Fruit fly (Drosophila melanogaster) whole organism, embryonic: ENCODE results near the gene CG12194.

Source experiments
- Ada2b ChIP-seq: fragments of 200-800 bp; sonication (Bioruptor generic); IDR thresholded peaks from 2 replicates; pipeline ENCODE4 v1.3.6; 2022; ENCODE audit warnings: missing biosample characterization, missing genetic modification characterization
- Atf-2 ChIP-seq: fragments of 200-800 bp; sonication (Bioruptor generic); optimal IDR thresholded peaks from 2 replicates; lab custom pipeline; 2016; ENCODE audit warnings: missing biosample characterization, missing genetic modification characterization
- B-H2 ChIP-seq: fragments of 200-800 bp; sonication (Bioruptor generic); optimal IDR thresholded peaks from 2 replicates; lab custom pipeline; 2018; ENCODE audit warnings: missing biosample characterization, mild to moderate bottlenecking, missing genetic modification characterization
- CG11247 ChIP-seq: fragments of 200-800 bp; sonication (Bioruptor generic); IDR thresholded peaks from 2 replicates; pipeline ENCODE4 v1.3.6; 2022; ENCODE audit warnings: missing biosample characterization, missing genetic modification characterization
- CG11456 ChIP-seq: fragments of 200-800 bp; sonication (Bioruptor generic); IDR thresholded peaks from 3 replicates; pipeline ENCODE4 v1.3.6; 2022; ENCODE audit warnings: missing biosample characterization, missing genetic modification characterization
- CG11723 ChIP-seq: fragments of 200-800 bp; sonication (Bioruptor generic); optimal IDR thresholded peaks from 2 replicates; lab custom pipeline; 2017; ENCODE audit warnings: missing biosample characterization, mild to moderate bottlenecking, missing genetic modification characterization
- CG12299 ChIP-seq: fragments of 200-800 bp; sonication (Bioruptor generic); optimal IDR thresholded peaks from 2 replicates; lab custom pipeline; 2018; ENCODE audit warnings: missing biosample characterization, mild to moderate bottlenecking, missing genetic modification characterization
- CG14965 ChIP-seq: fragments of 200-800 bp; sonication (Bioruptor generic); optimal IDR thresholded peaks from 2 replicates; lab custom pipeline; 2016; ENCODE audit warnings: missing biosample characterization, missing genetic modification characterization, borderline replicate concordance
- CG17385 ChIP-seq: fragments of 200-800 bp; sonication (Bioruptor generic); optimal IDR thresholded peaks from 3 replicates; lab custom pipeline; 2018; ENCODE audit warnings: missing biosample characterization, mild to moderate bottlenecking, missing genetic modification characterization
- CG17829 ChIP-seq: fragments of 200-800 bp; optimal IDR thresholded peaks from 2 replicates; lab custom pipeline; 2019; ENCODE audit warnings: missing biosample characterization, mild to moderate bottlenecking, missing genetic modification characterization, moderate library complexity
- CG2116 ChIP-seq: fragments of 200-800 bp; sonication (Bioruptor generic); optimal IDR thresholded peaks from 3 replicates; lab custom pipeline; 2018; ENCODE audit warnings: missing biosample characterization, mild to moderate bottlenecking, missing genetic modification characterization
- CG4854 ChIP-seq: fragments of 200-800 bp; sonication (Bioruptor generic); optimal IDR thresholded peaks from 2 replicates; lab custom pipeline; 2016; ENCODE audit warnings: missing biosample characterization, missing genetic modification characterization, inconsistent platforms
- CG7271 ChIP-seq: fragments of 200-800 bp; sonication (Bioruptor generic); optimal IDR thresholded peaks from 2 replicates; lab custom pipeline; 2018; ENCODE audit warnings: missing biosample characterization, mild to moderate bottlenecking, missing genetic modification characterization, moderate library complexity
- CG8478 ChIP-seq: fragments of >200 bp; optimal IDR thresholded peaks from 2 replicates; lab custom pipeline; 2018
- Camta ChIP-seq: fragments of 200-800 bp; sonication (Bioruptor generic); optimal IDR thresholded peaks from 2 replicates; lab custom pipeline; 2016; ENCODE audit warnings: missing biosample characterization, missing genetic modification characterization
- Ets97D ChIP-seq: fragments of 200-800 bp; sonication (Bioruptor generic); optimal IDR thresholded peaks from 3 replicates; lab custom pipeline; 2016; ENCODE audit warnings: missing biosample characterization, missing genetic modification characterization
- Fer2 ChIP-seq: fragments of 200-800 bp; sonication (Bioruptor generic); optimal IDR thresholded peaks from 2 replicates; lab custom pipeline; 2018; ENCODE audit warnings: missing biosample characterization, mild to moderate bottlenecking, missing genetic modification characterization, moderate library complexity
- HHEX ChIP-seq: fragments of 200-800 bp; sonication (Bioruptor generic); optimal IDR thresholded peaks from 3 replicates; lab custom pipeline; 2017; ENCODE audit warnings: missing biosample characterization, mild to moderate bottlenecking, missing genetic modification characterization, missing genetic modification reagents
- HLH4C ChIP-seq: fragments of 200-800 bp; sonication (Bioruptor generic); IDR thresholded peaks from 3 replicates; pipeline ENCODE4 v1.3.6; 2022; ENCODE audit warnings: missing biosample characterization, missing genetic modification characterization; ENCODE audit not compliant: partially characterized antibody
- Hey ChIP-seq: fragments of 200-800 bp; sonication (Bioruptor generic); optimal IDR thresholded peaks from 3 replicates; lab custom pipeline; 2018; ENCODE audit warnings: missing biosample characterization, mild to moderate bottlenecking, missing genetic modification characterization
- Lpt ChIP-seq: fragments of >200 bp; optimal IDR thresholded peaks from 2 replicates; lab custom pipeline; 2018; ENCODE audit warnings: missing biosample characterization, missing genetic modification characterization
- MESR4 ChIP-seq: fragments of 200-800 bp; sonication (Bioruptor generic); optimal IDR thresholded peaks from 2 replicates; lab custom pipeline; 2018; ENCODE audit warnings: missing biosample characterization, mild to moderate bottlenecking, missing genetic modification characterization, moderate library complexity
- Nf-YA ChIP-seq: fragments of 200-800 bp; sonication (Bioruptor generic); IDR thresholded peaks from 2 replicates; pipeline ENCODE4 v1.3.6; 2022; ENCODE audit warnings: missing biosample characterization, missing genetic modification characterization
- Nf-YB ChIP-seq: fragments of 200-800 bp; sonication (Bioruptor generic); optimal IDR thresholded peaks from 3 replicates; lab custom pipeline; 2019; ENCODE audit warnings: missing biosample characterization, mild to moderate bottlenecking, missing genetic modification characterization, moderate library complexity
- Poxn ChIP-seq: fragments of 200-800 bp; sonication (Bioruptor generic); IDR thresholded peaks from 2 replicates; pipeline ENCODE4 v1.3.6; 2022; ENCODE audit warnings: missing biosample characterization, missing genetic modification characterization
- Ravus ChIP-seq: fragments of 200-800 bp; sonication (Bioruptor generic); IDR thresholded peaks from 2 replicates; pipeline ENCODE4 v1.3.6; 2022; ENCODE audit warnings: missing biosample characterization, missing genetic modification characterization
- Six4 ChIP-seq: fragments of 200-800 bp; sonication (Bioruptor generic); optimal IDR thresholded peaks from 2 replicates; lab custom pipeline; 2016; ENCODE audit warnings: missing biosample characterization, missing genetic modification characterization
- Sox100B ChIP-seq: fragments of 200-800 bp; sonication (Bioruptor generic); optimal IDR thresholded peaks from 3 replicates; lab custom pipeline; 2018; ENCODE audit warnings: missing biosample characterization, mild to moderate bottlenecking, missing genetic modification characterization
- Stat92E ChIP-seq, 3 experiments: fragments of >200 bp in 2 of 3; fragments of 200-800 bp in 1 of 3; sonication (Bioruptor generic) in 1 of 3; optimal IDR thresholded peaks; 2 replicates each; lab custom pipeline; 2017 to 2019; ENCODE audit warnings: missing biosample characterization in 3 of 3, missing genetic modification characterization in 3 of 3, mild to moderate bottlenecking in 1 of 3, moderate library complexity in 1 of 3
- al ChIP-seq: fragments of 200-800 bp; sonication (Bioruptor generic); IDR thresholded peaks from 2 replicates; pipeline ENCODE4 v1.3.6; 2022; ENCODE audit warnings: missing biosample characterization, missing genetic modification characterization
- ato ChIP-seq: fragments of 200-800 bp; sonication (Bioruptor generic); IDR thresholded peaks from 2 replicates; pipeline ENCODE4 v1.3.6; 2022; ENCODE audit warnings: missing biosample characterization, missing genetic modification characterization; ENCODE audit not compliant: partially characterized antibody
- bcd ChIP-seq: fragments of 200-800 bp; sonication (Bioruptor generic); optimal IDR thresholded peaks from 2 replicates; lab custom pipeline; 2017; ENCODE audit warnings: missing biosample characterization, mild to moderate bottlenecking, missing genetic modification characterization
- cwo ChIP-seq: fragments of 200-800 bp; sonication (Bioruptor generic); optimal IDR thresholded peaks from 3 replicates; lab custom pipeline; 2017; ENCODE audit warnings: missing biosample characterization, missing genetic modification characterization, mild to moderate bottlenecking, moderate library complexity, missing genetic modification reagents
- disco-r ChIP-seq: fragments of 200-800 bp; sonication (Bioruptor generic); optimal IDR thresholded peaks from 2 replicates; lab custom pipeline; 2016; ENCODE audit warnings: missing biosample characterization, missing genetic modification characterization
- gce ChIP-seq: fragments of 200-800 bp; sonication (Bioruptor generic); IDR thresholded peaks from 3 replicates; pipeline ENCODE4 v1.3.6; 2022; ENCODE audit warnings: missing biosample characterization, missing genetic modification characterization
- grn ChIP-seq: fragments of 200-800 bp; sonication (Bioruptor generic); optimal IDR thresholded peaks from 3 replicates; lab custom pipeline; 2017; ENCODE audit warnings: missing biosample characterization, missing genetic modification characterization
- h ChIP-seq: fragments of >200 bp; optimal IDR thresholded peaks from 2 replicates; lab custom pipeline; 2017
- ham ChIP-seq: fragments of 200-800 bp; sonication (Bioruptor generic); IDR thresholded peaks from 2 replicates; pipeline ENCODE4 v1.3.6; 2022; ENCODE audit warnings: missing biosample characterization, missing genetic modification characterization
- hth ChIP-seq: fragments of >200 bp; optimal IDR thresholded peaks from 2 replicates; lab custom pipeline; 2017; ENCODE audit warnings: inconsistent platforms
- nau ChIP-seq: fragments of 200-800 bp; sonication (Bioruptor generic); optimal IDR thresholded peaks from 3 replicates; lab custom pipeline; 2017; ENCODE audit warnings: missing biosample characterization, mild to moderate bottlenecking, missing genetic modification characterization, missing genetic modification reagents
- pfk ChIP-seq: fragments of 200-800 bp; sonication (Bioruptor generic); optimal IDR thresholded peaks from 2 replicates; lab custom pipeline; 2018; ENCODE audit warnings: missing biosample characterization, mild to moderate bottlenecking, missing genetic modification characterization, moderate library complexity
- pros ChIP-seq: fragments of 200-800 bp; sonication (Bioruptor generic); optimal IDR thresholded peaks from 3 replicates; lab custom pipeline; 2019; ENCODE audit warnings: missing biosample characterization, mild to moderate bottlenecking, missing genetic modification characterization, moderate library complexity
- repo ChIP-seq: fragments of 200-800 bp; sonication (Bioruptor generic); optimal IDR thresholded peaks from 2 replicates; lab custom pipeline; 2016; ENCODE audit warnings: missing biosample characterization, missing genetic modification characterization
- sd ChIP-seq: fragments of 200-800 bp; sonication (Bioruptor generic); optimal IDR thresholded peaks from 3 replicates; lab custom pipeline; 2018; ENCODE audit warnings: missing biosample characterization, mild to moderate bottlenecking, missing genetic modification characterization, moderate library complexity
- seq ChIP-seq: fragments of 200-800 bp; sonication (Bioruptor generic); IDR thresholded peaks from 2 replicates; pipeline ENCODE4 v1.3.6; 2022; ENCODE audit warnings: missing biosample characterization, missing genetic modification characterization
- sr ChIP-seq: fragments of 200-800 bp; sonication (Bioruptor generic); IDR thresholded peaks from 3 replicates; pipeline ENCODE4 v1.3.6; 2022; ENCODE audit warnings: missing biosample characterization, missing genetic modification characterization
- stc ChIP-seq: fragments of 200-800 bp; sonication (Bioruptor generic); IDR thresholded peaks from 2 replicates; pipeline ENCODE4 v1.3.6; 2022; ENCODE audit warnings: missing biosample characterization, missing genetic modification characterization
- tna ChIP-seq: fragments of 200-800 bp; sonication (Bioruptor generic); IDR thresholded peaks from 2 replicates; pipeline ENCODE4 v1.3.6; 2022; ENCODE audit warnings: missing biosample characterization, missing genetic modification characterization; ENCODE audit not compliant: partially characterized antibody
- tup ChIP-seq: fragments of 200-800 bp; sonication (Bioruptor generic); optimal IDR thresholded peaks from 2 replicates; lab custom pipeline; 2016; ENCODE audit warnings: missing biosample characterization, mild to moderate bottlenecking, missing genetic modification characterization, moderate library complexity
- zf30C ChIP-seq: fragments of 200-800 bp; sonication (Bioruptor generic); optimal IDR thresholded peaks from 3 replicates; lab custom pipeline; 2018; ENCODE audit warnings: missing biosample characterization, mild to moderate bottlenecking, missing genetic modification characterization

The CG12194 gene

DNA sequence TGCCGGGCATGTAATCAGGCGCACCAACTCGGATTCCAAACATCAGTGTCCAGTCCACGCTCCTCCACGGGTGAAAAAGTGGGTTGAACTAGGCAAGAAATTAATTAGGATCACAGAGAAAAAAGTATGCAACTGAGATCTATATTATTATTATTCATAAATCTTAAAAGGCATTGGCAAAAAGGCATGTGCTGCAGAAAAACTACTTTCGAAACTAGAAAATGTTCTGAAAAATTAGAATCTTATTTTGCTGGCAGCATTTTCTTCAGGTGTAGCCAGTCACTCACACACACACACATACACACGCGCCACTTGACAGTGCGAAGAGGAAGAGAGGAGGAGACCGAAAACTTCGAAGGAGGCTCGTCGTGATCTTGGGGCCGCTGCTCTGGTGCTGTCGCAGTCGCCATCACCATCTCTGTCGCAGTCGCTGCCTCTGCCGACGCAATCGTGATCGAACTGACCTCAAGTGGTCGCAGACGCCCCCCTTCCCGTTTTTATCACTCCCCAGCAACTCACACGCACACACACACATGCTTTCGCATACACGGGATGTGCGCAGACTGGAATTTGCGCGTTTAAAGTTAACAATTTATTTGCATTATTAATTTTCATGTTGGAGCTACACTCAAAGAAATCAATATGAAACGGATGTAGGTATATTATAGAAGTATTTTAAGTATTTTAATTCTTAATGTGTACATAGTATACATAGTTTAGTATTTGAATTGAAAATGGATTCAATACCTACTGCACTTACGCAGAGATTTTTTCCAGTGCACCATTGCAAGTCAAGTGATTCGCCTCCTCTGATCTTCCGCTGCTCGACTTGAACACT, 49.5 kb downstream of the CG12194 start (continued):
- TF ChIP-seq Lpt (no peak), Hey (tag; lab: Kevin White, UChicago) (no peak), CG7271 (tag; lab: Kevin White, UChicago) (peak; percentile 36), Ada2b (GFP tag; lab: Robert Waterston, UW) (peak; percentile 73), Ravus (GFP tag; lab: Robert Waterston, UW) (peak; percentile 27; the same call in 1 of the 2 replicates), ato (GFP tag; lab: Robert Waterston, UW) (no peak), CG8478 (no peak), Nf-YA (GFP tag; lab: Robert Waterston, UW) (no peak; the same call in 1 of the 2 replicates), tup (GFP tag; lab: Kevin White, UChicago) (no peak), gce (GFP tag; lab: Robert Waterston, UW) (peak; percentile 41; the same call in 1 of the 3 replicates), Camta (GFP tag; lab: Kevin White, UChicago) (peak; percentile 27), bcd (peak; percentile 44), hth (lab: Kevin White, UChicago) (no peak), CG12299 (tag; lab: Kevin White, UChicago) (no peak), cwo (GFP tag; lab: Kevin White, UChicago) (peak; percentile 77), Poxn (no peak), CG2116 (GFP tag; lab: Kevin White, UChicago) (no peak), MESR4 (GFP tag; lab: Kevin White, UChicago) (no peak), CG11456 (peak; percentile 83; the same call in 2 of the 3 replicates), h (lab: Kevin White, UChicago) (no peak), CG11723 (GFP tag; lab: Kevin White, UChicago) (peak; percentile 19), Six4 (GFP tag; lab: Kevin White, UChicago) (no peak), Atf-2 (peak; percentile 7), Ets97D (no peak), CG11247 (GFP tag; lab: Robert Waterston, UW) (peak; percentile 63), CG17829 (tag; lab: Kevin White, UChicago) (peak; percentile 45), B-H2 (no peak), repo (GFP tag; lab: Kevin White, UChicago) (no peak), CG14965 (GFP tag; lab: Kevin White, UChicago) (no peak), pros (GFP tag; lab: Kevin White, UChicago) (no peak), Fer2 (tag; lab: Kevin White, UChicago) (no peak), zf30C (GFP tag; lab: Kevin White, UChicago) (peak; percentile 65), ham (GFP tag; lab: Robert Waterston, UW) (no peak), sd (tag; lab: Kevin White, UChicago) (peak; percentile 68), CG4854 (GFP tag; lab: Kevin White, UChicago) (no peak), grn (no peak), Nf-YB (GFP tag; lab: Kevin White, UChicago) (peak; percentile 24), nau (GFP tag; lab: Kevin White, UChicago) (no peak), CG17385 (peak; percentile 11), sr (no peak), pfk (GFP tag; lab: Kevin White, UChicago) (no peak), Sox100B (no peak), seq (GFP tag; lab: Robert Waterston, UW) (peak; percentile 44; the same call in 1 of the 2 replicates), HHEX (GFP tag; lab: Kevin White, UChicago) (peak; percentile 4), HLH4C (GFP tag; lab: Robert Waterston, UW) (no peak), stc (GFP tag; lab: Robert Waterston, UW) (peak; percentile 80), tna (GFP tag; lab: Robert Waterston, UW) (no peak), disco-r (GFP tag; lab: Kevin White, UChicago) (no peak), al (GFP tag; lab: Robert Waterston, UW) (peak; percentile 52; the same call in 1 of the 2 replicates), Stat92E (GFP tag; optimal IDR thresholded peaks at IDR 0.05; lab: Kevin White, UChicago) (no peak)
